Worm (Caenorhabditis elegans): ENCODE measurements around the gene cyp-13A7.
A peak's percentile ranks its signal among the peaks of the same experiment; 100 is the strongest.

Gene cyp-13A7

ce11 chrII:9803320-9803719, at the start of gene cyp-13A7:
cyp-13A7 (plus strand) TSS chrII:9803620.
- no peak for TF ChIP-seq him-1 (tag; optimal IDR thresholded peaks at IDR 0.05)
- no peak for TF ChIP-seq dao-5 (tag; optimal IDR thresholded peaks at IDR 0.05)
- no peak for TF ChIP-seq W03F9.2 (tag; optimal IDR thresholded peaks at IDR 0.05)

DNA sequence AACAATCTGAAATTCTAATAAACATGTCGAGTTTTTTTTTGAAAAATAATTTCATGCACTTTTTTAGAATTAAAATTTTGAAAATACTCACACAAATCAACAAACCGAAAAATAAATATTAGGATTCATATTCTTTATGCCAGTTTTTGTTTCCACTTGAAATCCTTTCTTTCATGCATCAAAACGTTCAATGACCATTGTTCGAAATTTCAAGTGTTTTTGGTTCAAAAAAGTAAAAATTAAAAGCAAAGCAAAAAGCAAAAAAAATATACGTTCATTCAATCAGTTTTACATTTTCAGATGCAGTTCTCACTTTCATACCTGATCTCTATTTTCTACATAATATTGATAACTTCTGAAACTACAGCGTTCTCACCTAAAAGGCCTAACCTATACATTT, 49.7 kb upstream of the cyp-13A7 start, which contains the start of gene ZK1321.1:
Gene ZK1321.1 (plus strand): TSS at position 301 of the 400 bp plus-strand sequence.
- TF ChIP-seq dao-5 (tag; optimal IDR thresholded peaks at IDR 0.05) = no peak
- no peak for TF ChIP-seq W03F9.2 (tag; optimal IDR thresholded peaks at IDR 0.05)
- no peak for TF ChIP-seq him-1 (tag; optimal IDR thresholded peaks at IDR 0.05)

DNA sequence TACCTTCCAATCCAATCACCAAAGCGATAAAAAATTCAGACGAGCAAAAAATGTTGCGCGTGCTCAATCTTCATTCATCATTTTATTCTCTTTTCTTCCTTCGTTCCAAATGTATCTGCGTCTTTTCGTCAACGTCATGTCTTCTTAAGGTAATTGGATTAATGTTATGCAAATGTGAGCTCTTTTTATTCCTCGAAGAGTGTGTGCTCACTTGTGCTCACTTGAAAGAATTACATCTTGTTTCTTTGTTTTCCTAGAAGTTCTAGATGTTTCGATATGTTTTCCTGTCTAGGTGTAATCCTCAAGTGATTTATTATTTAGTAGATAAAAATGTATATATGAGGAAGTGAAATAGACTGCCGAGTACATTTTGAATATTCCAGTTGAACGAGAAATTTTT, 48.0 kb upstream of the cyp-13A7 start:
- no peak for TF ChIP-seq him-1 (tag; optimal IDR thresholded peaks at IDR 0.05)
- TF ChIP-seq dao-5 (tag; optimal IDR thresholded peaks at IDR 0.05) = no peak
- no peak for TF ChIP-seq W03F9.2 (tag; optimal IDR thresholded peaks at IDR 0.05)

- no peak for TF ChIP-seq W03F9.2 (tag; optimal IDR thresholded peaks at IDR 0.05)
- no peak for TF ChIP-seq him-1 (tag; optimal IDR thresholded peaks at IDR 0.05)
- TF ChIP-seq dao-5 (tag; optimal IDR thresholded peaks at IDR 0.05) = no peak
Measured at ce11 chrII:9757651-9758282, 45.7 kb upstream of the cyp-13A7 start, which contains the start of gene shk-1. shk-1 (plus strand) TSS chrII:9758232.

DNA sequence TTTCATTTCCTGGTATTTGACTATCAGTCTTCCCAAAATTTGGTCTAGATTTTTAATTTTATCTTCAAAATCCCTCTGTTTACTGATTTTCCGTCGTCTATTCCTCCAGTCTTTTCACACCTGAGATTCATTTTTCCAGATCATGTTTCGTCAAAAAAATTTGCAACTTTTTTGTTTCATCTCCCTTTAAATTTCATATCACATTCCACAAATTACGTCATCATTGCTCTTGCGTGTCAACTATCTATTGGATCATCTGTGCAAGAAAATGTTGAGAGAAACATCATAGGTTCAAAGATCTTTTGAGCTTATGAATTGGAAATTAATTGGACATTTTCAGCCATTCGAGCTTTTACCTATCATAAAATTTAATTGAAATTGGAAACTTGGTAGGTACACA, 44.0 kb upstream of the cyp-13A7 start:
- TF ChIP-seq dao-5 (tag; optimal IDR thresholded peaks at IDR 0.05) = no peak
- no peak for TF ChIP-seq W03F9.2 (tag; optimal IDR thresholded peaks at IDR 0.05)
- TF ChIP-seq him-1 (tag; optimal IDR thresholded peaks at IDR 0.05) = no peak

ce11 chrII:9764696-9765095, 38.7 kb upstream of the cyp-13A7 start:
- TF ChIP-seq him-1 (tag; optimal IDR thresholded peaks at IDR 0.05) (no peak), W03F9.2 (tag; optimal IDR thresholded peaks at IDR 0.05) (no peak), dao-5 (tag; optimal IDR thresholded peaks at IDR 0.05) (no peak)

DNA sequence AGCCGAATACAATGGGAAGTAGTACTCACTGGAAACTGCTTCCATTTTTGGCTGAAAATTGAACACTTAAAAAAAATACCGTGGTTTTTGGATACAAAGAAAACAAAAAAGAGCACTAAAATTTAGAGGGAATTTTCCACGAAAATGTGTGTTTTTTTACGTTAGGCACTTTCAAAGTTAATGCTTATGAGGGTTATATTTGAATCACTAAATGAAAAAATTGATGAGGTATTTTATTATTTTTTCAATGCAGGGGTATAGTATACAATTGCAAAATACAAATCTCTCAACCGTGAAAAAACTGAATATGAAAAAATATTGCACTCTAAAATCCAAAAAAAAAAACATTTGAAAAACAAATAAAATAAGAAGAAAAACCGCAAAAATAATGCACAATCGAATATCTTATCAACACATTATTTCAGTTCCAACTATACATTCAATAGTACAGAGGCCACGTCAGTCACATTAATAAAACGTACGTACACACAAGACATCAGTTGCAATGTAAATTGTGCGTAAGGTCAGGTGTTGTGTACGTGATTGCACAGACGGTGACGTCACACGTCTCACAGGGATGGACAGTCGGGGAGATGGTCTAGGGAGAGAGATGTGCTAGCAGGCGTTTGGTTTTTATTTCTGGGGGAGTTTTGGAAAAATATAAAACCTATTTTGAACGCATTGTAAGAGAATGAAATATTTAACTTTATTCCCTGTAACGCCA, 33.5 kb upstream of the cyp-13A7 start, which contains the start of gene aqp-10:
Gene aqp-10 (minus strand): TSS at position 51 of the 724 bp plus-strand sequence.
- TF ChIP-seq dao-5 (tag; optimal IDR thresholded peaks at IDR 0.05) = no peak
- peak; percentile 53 for TF ChIP-seq W03F9.2 (tag; optimal IDR thresholded peaks at IDR 0.05)
- TF ChIP-seq him-1 (tag; optimal IDR thresholded peaks at IDR 0.05) = no peak

ce11 chrII:9773892-9774581, 29.4 kb upstream of the cyp-13A7 start, which contains the start of gene ZK1321.4:
ZK1321.4 (minus strand) TSS chrII:9773942.
- no peak for TF ChIP-seq W03F9.2 (tag; optimal IDR thresholded peaks at IDR 0.05)
- TF ChIP-seq dao-5 (tag; optimal IDR thresholded peaks at IDR 0.05) = no peak
- no peak for TF ChIP-seq him-1 (tag; optimal IDR thresholded peaks at IDR 0.05)

DNA sequence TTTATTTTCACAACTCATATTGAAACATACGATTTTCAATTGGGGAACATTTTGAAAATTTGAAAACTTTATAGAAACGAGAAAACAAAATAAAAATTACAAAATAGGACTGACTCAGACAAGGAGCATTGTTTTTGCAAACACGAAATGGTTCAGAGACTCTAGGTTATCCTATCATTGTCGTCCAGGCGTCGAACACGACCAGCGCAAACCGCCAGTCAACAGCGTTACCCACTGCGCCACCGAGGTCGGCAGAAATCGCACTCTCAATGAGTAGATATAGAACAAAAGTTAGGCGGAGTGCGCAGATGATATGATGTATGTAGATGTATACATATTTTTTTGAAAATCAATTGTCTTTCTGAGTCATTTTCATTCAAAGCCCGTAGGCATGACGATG, 28.8 kb upstream of the cyp-13A7 start:
- TF ChIP-seq W03F9.2 (tag; optimal IDR thresholded peaks at IDR 0.05) (peak; percentile 54), him-1 (tag; optimal IDR thresholded peaks at IDR 0.05) (peak; percentile 32), dao-5 (tag; optimal IDR thresholded peaks at IDR 0.05) (peak; percentile 6)

ce11 chrII:9775790-9776189, 27.6 kb upstream of the cyp-13A7 start, which contains the start of gene T10B9.9:
T10B9.9 (minus strand) TSS chrII:9775890.
- TF ChIP-seq W03F9.2 (tag; optimal IDR thresholded peaks at IDR 0.05) = no peak
- no peak for TF ChIP-seq him-1 (tag; optimal IDR thresholded peaks at IDR 0.05)
- no peak for TF ChIP-seq dao-5 (tag; optimal IDR thresholded peaks at IDR 0.05)

DNA sequence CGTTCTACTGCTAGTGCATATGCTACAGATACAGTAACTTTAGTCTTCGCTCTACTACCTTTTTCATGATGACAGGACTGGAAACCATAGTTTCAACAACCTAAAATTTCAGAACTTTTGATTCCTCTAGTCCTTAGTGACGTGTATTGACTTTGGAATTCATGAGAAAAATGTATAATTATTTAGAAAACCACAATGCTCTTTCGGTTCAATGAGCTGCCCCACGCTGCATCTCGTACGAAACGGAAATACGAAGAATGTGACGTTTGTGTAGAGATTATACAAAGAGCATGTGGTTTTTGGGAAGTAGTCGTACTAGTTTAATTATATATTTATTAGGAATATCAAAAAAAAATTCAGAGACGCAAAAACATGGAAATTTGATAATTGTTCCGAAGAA, 24.9 kb upstream of the cyp-13A7 start:
- TF ChIP-seq him-1 (tag; optimal IDR thresholded peaks at IDR 0.05) = no peak
- no peak for TF ChIP-seq W03F9.2 (tag; optimal IDR thresholded peaks at IDR 0.05)
- no peak for TF ChIP-seq dao-5 (tag; optimal IDR thresholded peaks at IDR 0.05)

ce11 chrII:9781842-9782241, 21.6 kb upstream of the cyp-13A7 start, which contains the start of gene cyp-13A1:
cyp-13A1 (minus strand) TSS chrII:9781997.
- no peak for TF ChIP-seq him-1 (tag; optimal IDR thresholded peaks at IDR 0.05)

DNA sequence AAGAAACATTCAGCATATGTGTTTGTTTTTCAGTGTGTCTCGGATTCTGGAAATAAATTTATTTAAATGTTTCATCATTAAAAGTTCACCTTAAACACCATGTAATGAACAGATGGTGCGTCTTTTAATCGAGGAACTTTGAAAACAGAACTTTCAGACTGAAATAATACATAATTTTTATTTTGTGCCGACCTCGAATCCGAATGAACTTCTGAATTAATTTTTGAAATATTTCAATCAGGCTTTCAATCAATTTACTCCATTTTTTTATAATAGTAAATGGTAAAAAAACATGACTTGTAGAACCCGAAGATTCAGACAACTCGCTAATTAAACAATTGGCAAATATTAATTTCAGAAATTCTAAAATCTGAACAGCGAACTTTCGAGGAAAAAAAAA, 21.1 kb upstream of the cyp-13A7 start, which contains the start of gene T10B9.14:
Gene T10B9.14 (minus strand): TSS at position 101 of the 400 bp plus-strand sequence.
- no peak for TF ChIP-seq dao-5 (tag; optimal IDR thresholded peaks at IDR 0.05)
- TF ChIP-seq W03F9.2 (tag; optimal IDR thresholded peaks at IDR 0.05) = no peak
- no peak for TF ChIP-seq him-1 (tag; optimal IDR thresholded peaks at IDR 0.05)

- TF ChIP-seq W03F9.2 (tag; optimal IDR thresholded peaks at IDR 0.05) = no peak
- TF ChIP-seq dao-5 (tag; optimal IDR thresholded peaks at IDR 0.05) = no peak
- TF ChIP-seq him-1 (tag; optimal IDR thresholded peaks at IDR 0.05) = no peak
Measured at ce11 chrII:9786215-9786614, 17.2 kb upstream of the cyp-13A7 start.

Measured in whole organism, L4/young adult.